Worm (Caenorhabditis elegans): ENCODE data around the gene F09E5.12.

F09E5.12 gene

ce11 chrII:5414040-5414439 lies 43.5 kb upstream of the F09E5.12 start, which contains the start of the genes EEED8.14 and EEED8.3:
EEED8.14 (minus strand) TSS chrII:5414052.
EEED8.3 (plus strand) TSS chrII:5414276.
- TF ChIP-seq lsy-2 (tag; optimal IDR thresholded peaks at IDR 0.05): no peak
- no peak for TF ChIP-seq tbx-8 (GFP tag; optimal IDR thresholded peaks at IDR 0.05)
- no peak for TF ChIP-seq unc-120 (tag; optimal IDR thresholded peaks at IDR 0.05; ENCODE audit: poor library complexity, severe bottlenecking)
- TF ChIP-seq mab-5 (tag; optimal IDR thresholded peaks at IDR 0.05): no peak
- no peak for TF ChIP-seq elt-3 (tag; optimal IDR thresholded peaks at IDR 0.05)

DNA sequence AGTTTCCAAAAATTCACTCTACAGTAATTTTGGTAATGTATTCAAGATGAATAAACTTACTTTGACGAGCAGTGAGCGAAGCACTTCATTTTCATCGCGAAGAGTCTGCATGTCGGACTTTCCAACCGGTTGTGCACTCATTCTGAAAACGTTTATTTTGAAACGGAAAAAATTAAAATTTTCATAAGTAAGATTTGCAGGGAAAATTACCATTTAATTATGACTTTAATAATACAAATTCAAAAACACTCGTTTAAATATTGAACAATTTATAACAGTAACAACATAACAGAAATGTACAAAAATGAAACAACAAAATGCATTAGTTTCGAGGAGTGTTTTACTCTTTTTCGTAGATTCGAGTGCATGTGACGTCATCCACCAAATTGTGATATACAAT lies 41.9 kb upstream of the F09E5.12 start, which contains the start of the genes EEED8.13 and EEED8.18:
Gene EEED8.13 (minus strand): TSS at position 101 of the 400 bp plus-strand sequence.
Gene EEED8.18 (minus strand): TSS at position 144 of the 400 bp plus-strand sequence.
- TF ChIP-seq hlh-1 (tag; optimal IDR thresholded peaks at IDR 0.05) (no peak), zip-8 (tag; optimal IDR thresholded peaks at IDR 0.05) (peak; percentile 32)

- no peak for TF ChIP-seq pha-4 (tag; optimal IDR thresholded peaks at IDR 0.05)
- TF ChIP-seq sptf-1 (tag; optimal IDR thresholded peaks at IDR 0.05): no peak
- no peak for TF ChIP-seq tbx-8 (GFP tag; optimal IDR thresholded peaks at IDR 0.05)
- no peak for TF ChIP-seq ces-1 (GFP tag; optimal IDR thresholded peaks at IDR 0.05)
- TF ChIP-seq drap-1 (GFP tag; optimal IDR thresholded peaks at IDR 0.05): no peak
- no peak for TF ChIP-seq bed-3 (GFP tag; optimal IDR thresholded peaks at IDR 0.05)
- no peak for TF ChIP-seq flh-1 (GFP tag; optimal IDR thresholded peaks at IDR 0.05)
- TF ChIP-seq lin-13 (tag; optimal IDR thresholded peaks at IDR 0.05): no peak
- TF ChIP-seq nhr-28 (tag; optimal IDR thresholded peaks at IDR 0.05): no peak
- no peak for TF ChIP-seq lin-32 (GFP tag; optimal IDR thresholded peaks at IDR 0.05)
- no peak for TF ChIP-seq snpc-4 (tag; optimal IDR thresholded peaks at IDR 0.05)
- no peak for TF ChIP-seq ham-2 (GFP tag; optimal IDR thresholded peaks at IDR 0.05)
- no peak for TF ChIP-seq ceh-43 (GFP tag; optimal IDR thresholded peaks at IDR 0.05)
These were observed 38.4 kb upstream of the F09E5.12 start, which contains the start of the genes EEED8.12 and EEED8.4 for ce11 chrII:5408924-5409323. EEED8.12 (minus strand) TSS chrII:5409024. EEED8.4 (plus strand) TSS chrII:5409319.

ce11 chrII:5407548-5407947 lies 37.0 kb upstream of the F09E5.12 start, which contains the start of gene clec-141:
clec-141 (minus strand) TSS chrII:5407648.
- TF ChIP-seq nhr-2 (tag; optimal IDR thresholded peaks at IDR 0.05): no peak
- no peak for TF ChIP-seq blmp-1 (tag; optimal IDR thresholded peaks at IDR 0.05)

DNA sequence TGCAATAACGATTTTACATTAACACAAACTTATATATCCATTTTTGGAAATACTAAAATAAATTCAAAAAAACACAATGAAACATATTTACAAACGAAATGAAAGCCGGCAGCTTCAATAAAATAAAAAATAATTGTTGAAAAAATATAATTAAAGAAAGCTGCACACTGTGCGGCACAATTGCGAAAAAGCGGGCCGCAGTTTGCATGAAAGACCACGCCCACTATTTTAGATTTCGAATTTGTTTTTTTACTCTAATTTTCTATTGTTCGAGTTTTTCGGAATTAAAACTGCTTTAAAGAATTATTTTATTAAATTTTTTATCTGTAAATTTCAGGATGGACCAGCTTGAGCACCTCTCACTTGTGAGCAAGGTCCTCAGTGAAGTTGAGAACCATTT lies 28.7 kb upstream of the F09E5.12 start, which contains the start of gene mog-5:
Gene mog-5 (plus strand): TSS at position 338 of the 400 bp plus-strand sequence.
- peak; percentile 8 for TF ChIP-seq nhr-237 (tag; optimal IDR thresholded peaks at IDR 0.05)
- TF ChIP-seq M03D4.4 (tag; optimal IDR thresholded peaks at IDR 0.05): peak; percentile 74
- TF ChIP-seq hlh-1 (tag; optimal IDR thresholded peaks at IDR 0.05): peak; percentile 52
- TF ChIP-seq drap-1 (GFP tag; optimal IDR thresholded peaks at IDR 0.05): peak; percentile 40
- TF ChIP-seq lin-32 (GFP tag; optimal IDR thresholded peaks at IDR 0.05): no peak
- peak; percentile 74 for TF ChIP-seq ces-1 (GFP tag; optimal IDR thresholded peaks at IDR 0.05)
- TF ChIP-seq ceh-43 (GFP tag; optimal IDR thresholded peaks at IDR 0.05): peak; percentile 86
- TF ChIP-seq ztf-11 (tag; optimal IDR thresholded peaks at IDR 0.05): no peak
- peak; percentile 58 for TF ChIP-seq ham-2 (GFP tag; optimal IDR thresholded peaks at IDR 0.05)
- TF ChIP-seq lsy-2 (tag; optimal IDR thresholded peaks at IDR 0.05): peak; percentile 15
- peak; percentile 33 for TF ChIP-seq mep-1 (tag; optimal IDR thresholded peaks at IDR 0.05)
- TF ChIP-seq bed-3 (GFP tag; optimal IDR thresholded peaks at IDR 0.05): peak; percentile 40
- TF ChIP-seq zip-8 (tag; optimal IDR thresholded peaks at IDR 0.05): no peak
- peak; percentile 16 for TF ChIP-seq sem-2 (GFP tag; optimal IDR thresholded peaks at IDR 0.05)
- TF ChIP-seq blmp-1 (tag; optimal IDR thresholded peaks at IDR 0.05): peak; percentile 18

DNA sequence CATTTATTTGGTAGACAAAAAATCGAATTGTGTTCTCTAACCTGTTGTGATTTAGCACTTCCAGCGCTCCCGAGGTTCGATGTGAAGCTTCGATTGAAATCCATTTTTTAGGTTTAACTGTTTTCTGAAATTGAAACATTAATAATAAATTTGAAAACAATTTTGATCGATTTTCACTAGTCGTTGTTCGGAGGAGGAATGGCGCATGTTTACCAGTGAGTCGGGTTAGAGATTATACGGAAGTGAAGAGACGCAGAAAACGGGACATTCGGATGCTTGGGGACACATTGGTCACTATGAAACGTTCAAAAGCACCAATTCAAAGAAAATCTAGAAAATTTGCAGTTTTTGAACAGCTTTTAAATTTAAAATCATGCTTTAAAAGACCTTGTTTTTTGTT lies 28.2 kb upstream of the F09E5.12 start, which contains the start of gene fbxl-3:
Gene fbxl-3 (minus strand): TSS at position 124 of the 400 bp plus-strand sequence.
- TF ChIP-seq pha-4 (tag; optimal IDR thresholded peaks at IDR 0.05) (peak; percentile 65), ham-2 (GFP tag; optimal IDR thresholded peaks at IDR 0.05) (no peak), ceh-83 (GFP tag; optimal IDR thresholded peaks at IDR 0.05) (no peak)

- TF ChIP-seq ceh-43 (GFP tag; optimal IDR thresholded peaks at IDR 0.05) (no peak), drap-1 (GFP tag; optimal IDR thresholded peaks at IDR 0.05) (no peak), M03D4.4 (tag; optimal IDR thresholded peaks at IDR 0.05) (no peak), tbx-8 (GFP tag; optimal IDR thresholded peaks at IDR 0.05) (no peak), hlh-1 (tag; optimal IDR thresholded peaks at IDR 0.05) (no peak), elt-3 (tag; optimal IDR thresholded peaks at IDR 0.05) (no peak), nhr-28 (tag; optimal IDR thresholded peaks at IDR 0.05) (no peak), bed-3 (GFP tag; optimal IDR thresholded peaks at IDR 0.05) (no peak), ceh-83 (GFP tag; optimal IDR thresholded peaks at IDR 0.05) (no peak), lin-13 (tag; optimal IDR thresholded peaks at IDR 0.05) (no peak), mls-2 (tag; optimal IDR thresholded peaks at IDR 0.05) (no peak), ham-2 (GFP tag; optimal IDR thresholded peaks at IDR 0.05) (no peak), nhr-237 (tag; optimal IDR thresholded peaks at IDR 0.05) (no peak), nhr-76 (tag; optimal IDR thresholded peaks at IDR 0.05) (no peak), zip-8 (tag; optimal IDR thresholded peaks at IDR 0.05) (no peak), unc-120 (tag; optimal IDR thresholded peaks at IDR 0.05; ENCODE audit: poor library complexity, severe bottlenecking) (no peak), snpc-4 (tag; optimal IDR thresholded peaks at IDR 0.05) (no peak), ces-1 (GFP tag; optimal IDR thresholded peaks at IDR 0.05) (no peak), unc-39 (tag; optimal IDR thresholded peaks at IDR 0.05) (no peak), mep-1 (tag; optimal IDR thresholded peaks at IDR 0.05) (no peak)
These were observed 25.1 kb upstream of the F09E5.12 start, which contains the start of gene pink-1 for ce11 chrII:5395594-5395993. pink-1 (minus strand) TSS chrII:5395694.
